Worm (Caenorhabditis elegans) whole organism, mixed stage, embryonic: ENCODE results near the gene clec-182.

Experiments
- flh-1 ChIP-seq: fragments of 200-800 bp; sonication (Bioruptor generic); optimal IDR thresholded peaks from 2 replicates; lab custom pipeline; 2018; ENCODE audit warnings: mild to moderate bottlenecking, missing genetic modification characterization, moderate library complexity, missing compliant biosample characterization
- lin-13 ChIP-seq: fragments of 150-350 bp; optimal IDR thresholded peaks from 2 replicates; lab custom pipeline; 2014; ENCODE audit warnings: missing biosample characterization, missing genetic modification characterization
- mep-1 ChIP-seq: fragments of 150-350 bp; optimal IDR thresholded peaks from 2 replicates; lab custom pipeline; 2017; ENCODE audit warnings: missing biosample characterization, missing genetic modification reagents, missing genetic modification characterization, inconsistent platforms
- nhr-12 ChIP-seq: fragments of 150-350 bp; optimal IDR thresholded peaks from 2 replicates; lab custom pipeline; 2014; ENCODE audit warnings: missing biosample characterization, missing genetic modification characterization
- nhr-237 ChIP-seq: fragments of 150-350 bp; optimal IDR thresholded peaks from 2 replicates; lab custom pipeline; 2014; ENCODE audit warnings: missing biosample characterization, missing genetic modification characterization
- nhr-76 ChIP-seq: sonication (generic microtip); optimal IDR thresholded peaks from 2 replicates; lab custom pipeline; 2017; ENCODE audit warnings: missing biosample characterization, missing genetic modification characterization
- unc-120 ChIP-seq: sonication (generic microtip); optimal IDR thresholded peaks from 2 replicates; lab custom pipeline; 2017; ENCODE audit warnings: missing genetic modification characterization, missing compliant biosample characterization; ENCODE audit not compliant: poor library complexity, severe bottlenecking

DNA sequence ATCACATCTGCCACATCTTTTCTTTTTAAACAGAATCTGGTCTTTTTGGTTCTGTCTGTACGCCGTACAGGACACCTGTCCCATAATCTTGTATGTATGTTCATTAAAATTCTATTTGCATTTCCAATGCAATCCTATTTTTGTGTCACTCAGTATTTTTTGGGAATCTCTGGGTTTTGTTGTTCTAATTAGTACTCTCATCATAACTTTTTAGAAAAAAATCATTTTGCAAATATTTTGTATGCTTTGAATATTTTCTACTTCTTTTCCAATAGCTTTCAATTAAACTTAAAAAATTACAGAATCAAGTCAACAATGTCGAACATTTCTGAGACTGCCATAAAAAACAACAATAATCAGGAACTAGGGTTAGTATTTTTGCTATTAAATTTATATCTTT is 21.9 kb upstream of the clec-182 start, which contains the start of gene T28C6.3:
- TF ChIP-seq lin-13 (tag; lab: Kevin White, UChicago) (no peak), nhr-76 (tag; lab: Kevin White, UChicago) (no peak), nhr-237 (tag; lab: Kevin White, UChicago) (no peak), flh-1 (GFP tag; lab: Kevin White, UChicago) (no peak), mep-1 (tag; lab: Kevin White, UChicago) (no peak), nhr-12 (tag; lab: Kevin White, UChicago) (no peak), unc-120 (tag; lab: Kevin White, UChicago) (no peak)
